Worm (Caenorhabditis elegans) whole organism, L1 larva: ENCODE data around the gene srh-73.

Source experiments
- C04F5.9 ChIP-seq: sonication (generic microtip); optimal IDR thresholded peaks from 2 replicates; lab custom pipeline; 2016; ENCODE audit warnings: missing genetic modification characterization, missing compliant biosample characterization
- C34B4.2 ChIP-seq: sonication (generic microtip); optimal IDR thresholded peaks from 2 replicates; lab custom pipeline; 2017; ENCODE audit warnings: mild to moderate bottlenecking, missing genetic modification characterization, missing compliant biosample characterization
- aha-1 ChIP-seq: fragments of 150-350 bp; optimal IDR thresholded peaks from 2 replicates; lab custom pipeline; 2014; ENCODE audit warnings: missing biosample characterization, missing genetic modification characterization
- aly-2 ChIP-seq: fragments of 150-350 bp; optimal IDR thresholded peaks from 2 replicates; lab custom pipeline; 2014; ENCODE audit warnings: missing biosample characterization, missing genetic modification characterization
- ceh-8 ChIP-seq: fragments of 200-800 bp; sonication (Bioruptor generic); optimal IDR thresholded peaks from 2 replicates; lab custom pipeline; 2018; ENCODE audit warnings: mild to moderate bottlenecking, missing genetic modification characterization, moderate library complexity, missing compliant biosample characterization
- ceh-90 ChIP-seq: sonication (generic microtip); optimal IDR thresholded peaks from 2 replicates; lab custom pipeline; 2016; ENCODE audit warnings: missing genetic modification characterization, missing compliant biosample characterization
- dsc-1 ChIP-seq: sonication (generic microtip); optimal IDR thresholded peaks from 2 replicates; lab custom pipeline; 2016; ENCODE audit warnings: mild to moderate bottlenecking, missing genetic modification characterization, missing compliant biosample characterization
- egl-13 ChIP-seq: sonication (generic microtip); optimal IDR thresholded peaks from 2 replicates; lab custom pipeline; 2016; ENCODE audit warnings: missing genotype, missing genetic modification reagents, missing genetic modification characterization, missing compliant biosample characterization
- egl-27 ChIP-seq, 2 experiments: fragments of 150-350 bp in 1 of 2; sonication (generic microtip); optimal IDR thresholded peaks; 3 replicates each; lab custom pipeline; 2017 to 2018; ENCODE audit warnings: missing biosample characterization in 2 of 2, missing genetic modification characterization in 2 of 2, missing genetic modification reagents in 2 of 2
- elt-2 ChIP-seq: sonication (generic microtip); optimal IDR thresholded peaks from 2 replicates; lab custom pipeline; 2016; ENCODE audit warnings: missing genetic modification characterization, mild to moderate bottlenecking, inconsistent platforms, missing compliant biosample characterization, missing genetic modification reagents
- elt-3 ChIP-seq, 6 experiments: fragments of 150-350 bp in 1 of 6; sonication (generic microtip); optimal IDR thresholded peaks; 2 replicates each; lab custom pipeline; 2017 to 2018; ENCODE audit warnings: missing biosample characterization in 6 of 6, missing genetic modification characterization in 6 of 6, inconsistent platforms in 1 of 6
- ets-5 ChIP-seq: fragments of 200-800 bp; sonication (Bioruptor generic); IDR thresholded peaks from 2 replicates; pipeline ENCODE4 v1.3.6; 2022; ENCODE audit warnings: missing genetic modification characterization, missing compliant biosample characterization
- fkh-10 ChIP-seq: sonication (generic microtip); optimal IDR thresholded peaks from 2 replicates; lab custom pipeline; 2017; ENCODE audit warnings: missing biosample characterization, missing genetic modification reagents, missing genetic modification characterization
- fkh-4 ChIP-seq: sonication (generic microtip); optimal IDR thresholded peaks from 2 replicates; lab custom pipeline; 2016; ENCODE audit warnings: missing compliant biosample characterization, missing genetic modification characterization, borderline replicate concordance
- fkh-8 ChIP-seq: sonication (generic microtip); optimal IDR thresholded peaks from 2 replicates; lab custom pipeline; 2016; ENCODE audit warnings: mild to moderate bottlenecking, missing genetic modification characterization, missing compliant biosample characterization
- fos-1 ChIP-seq: fragments of 150-350 bp; optimal IDR thresholded peaks from 2 replicates; lab custom pipeline; 2014; ENCODE audit warnings: missing biosample characterization, missing genetic modification characterization
- grh-1 ChIP-seq: fragments of 200-800 bp; sonication (Bioruptor generic); IDR thresholded peaks from 2 replicates; pipeline ENCODE4 v1.3.6; 2022; ENCODE audit warnings: missing genetic modification reagents, missing genetic modification characterization, missing compliant biosample characterization
- hpl-2 ChIP-seq: fragments of 150-350 bp; optimal IDR thresholded peaks from 2 replicates; lab custom pipeline; 2014; ENCODE audit warnings: missing biosample characterization, missing genetic modification reagents, missing genetic modification characterization
- jun-1 ChIP-seq: fragments of 150-350 bp; optimal IDR thresholded peaks from 2 replicates; lab custom pipeline; 2014; ENCODE audit warnings: missing biosample characterization, missing genetic modification reagents, missing genetic modification characterization
- lin-13 ChIP-seq: fragments of 150-350 bp; optimal IDR thresholded peaks from 2 replicates; lab custom pipeline; 2014; ENCODE audit warnings: missing biosample characterization, missing genetic modification reagents, missing genetic modification characterization
- lin-39 ChIP-seq: fragments of 150-350 bp; optimal IDR thresholded peaks from 2 replicates; lab custom pipeline; 2014; ENCODE audit warnings: missing biosample characterization, missing genetic modification reagents, missing genetic modification characterization
- lir-3 ChIP-seq: sonication (generic microtip); optimal IDR thresholded peaks from 2 replicates; lab custom pipeline; 2016; ENCODE audit warnings: mild to moderate bottlenecking, missing genetic modification characterization, moderate library complexity, missing compliant biosample characterization; ENCODE audit not compliant: poor library complexity
- lsy-2 ChIP-seq, 2 experiments: fragments of 150-350 bp; optimal IDR thresholded peaks; 2 replicates each; lab custom pipeline; 2014; ENCODE audit warnings: missing biosample characterization in 2 of 2, missing genetic modification characterization in 2 of 2
- mab-9 ChIP-seq: fragments of 200-800 bp; sonication (Bioruptor generic); IDR thresholded peaks from 2 replicates; pipeline ENCODE4 v1.3.6; 2022; ENCODE audit warnings: missing genetic modification reagents, missing genetic modification characterization, missing compliant biosample characterization
- mdl-1 ChIP-seq, 2 experiments: fragments of 150-350 bp; optimal IDR thresholded peaks; 2 replicates each; lab custom pipeline; 2014 to 2017; ENCODE audit warnings: missing biosample characterization in 2 of 2, missing genetic modification characterization in 2 of 2, inconsistent platforms in 1 of 2
- nhr-237 ChIP-seq: fragments of 150-350 bp; optimal IDR thresholded peaks from 2 replicates; lab custom pipeline; 2014; ENCODE audit warnings: missing biosample characterization, missing genetic modification characterization
- nhr-71 ChIP-seq: sonication (generic microtip); optimal IDR thresholded peaks from 2 replicates; lab custom pipeline; 2016; ENCODE audit warnings: mild to moderate bottlenecking, missing genetic modification characterization, moderate library complexity, missing compliant biosample characterization
- nhr-77 ChIP-seq: fragments of 150-350 bp; optimal IDR thresholded peaks from 2 replicates; lab custom pipeline; 2014; ENCODE audit warnings: missing biosample characterization, missing genetic modification characterization
- nhr-84 ChIP-seq: sonication (generic microtip); optimal IDR thresholded peaks from 2 replicates; lab custom pipeline; 2017; ENCODE audit warnings: missing biosample characterization, missing genetic modification characterization
- nhr-85 ChIP-seq: sonication (generic microtip); peaks from one replicate; lab custom pipeline; 2016; ENCODE audit warnings: missing genetic modification characterization, inconsistent platforms, missing compliant biosample characterization
- nhr-90 ChIP-seq: sonication (generic microtip); optimal IDR thresholded peaks from 2 replicates; lab custom pipeline; 2016; ENCODE audit warnings: mild to moderate bottlenecking, missing genetic modification characterization, missing compliant biosample characterization; ENCODE audit not compliant: poor library complexity
- pax-3 ChIP-seq: fragments of 200-800 bp; sonication (Bioruptor generic); optimal IDR thresholded peaks from 2 replicates; lab custom pipeline; 2018; ENCODE audit warnings: mild to moderate bottlenecking, missing genetic modification characterization, moderate library complexity, missing compliant biosample characterization
- pqm-1 ChIP-seq: sonication (generic microtip); optimal IDR thresholded peaks from 3 replicates; lab custom pipeline; 2017; ENCODE audit warnings: missing biosample characterization, missing genetic modification characterization
- rnt-1 ChIP-seq: sonication (generic microtip); optimal IDR thresholded peaks from 2 replicates; lab custom pipeline; 2016; ENCODE audit warnings: mild to moderate bottlenecking, missing genetic modification characterization, moderate library complexity, missing compliant biosample characterization
- snpc-4 ChIP-seq: fragments of 150-350 bp; optimal IDR thresholded peaks from 2 replicates; lab custom pipeline; 2014; ENCODE audit warnings: missing biosample characterization, missing genetic modification characterization
- sup-37 ChIP-seq: fragments of 200-800 bp; sonication (Bioruptor generic); optimal IDR thresholded peaks from 2 replicates; lab custom pipeline; 2018; ENCODE audit warnings: mild to moderate bottlenecking, missing genetic modification characterization, missing compliant biosample characterization
- swsn-7 ChIP-seq: sonication (generic microtip); optimal IDR thresholded peaks from 2 replicates; lab custom pipeline; 2016; ENCODE audit warnings: missing genetic modification characterization, missing compliant biosample characterization
- tbx-2 ChIP-seq: sonication (generic microtip); optimal IDR thresholded peaks from 2 replicates; lab custom pipeline; 2016; ENCODE audit warnings: missing genetic modification characterization, missing compliant biosample characterization
- unc-98 ChIP-seq: fragments of 200-800 bp; sonication (Bioruptor generic); IDR thresholded peaks from 2 replicates; pipeline ENCODE4 v1.3.6; 2022; ENCODE audit warnings: missing genetic modification characterization, missing compliant biosample characterization
- vab-15 ChIP-seq: sonication (generic microtip); optimal IDR thresholded peaks from 2 replicates; lab custom pipeline; 2017; ENCODE audit warnings: missing genotype, mild to moderate bottlenecking, missing genetic modification characterization, missing compliant biosample characterization
- zag-1 ChIP-seq: fragments of 150-350 bp; optimal IDR thresholded peaks from 2 replicates; lab custom pipeline; 2014; ENCODE audit warnings: missing biosample characterization, missing genetic modification characterization
- zip-4 ChIP-seq: fragments of 200-800 bp; sonication (Bioruptor generic); optimal IDR thresholded peaks from 2 replicates; lab custom pipeline; 2018; ENCODE audit warnings: mild to moderate bottlenecking, missing genetic modification characterization, moderate library complexity, missing compliant biosample characterization
- ztf-11 ChIP-seq, 2 experiments: sonication (generic microtip); optimal IDR thresholded peaks; 2 replicates each; lab custom pipeline; 2016 to 2017; ENCODE audit warnings: missing genetic modification characterization in 2 of 2, missing biosample characterization in 1 of 2, missing compliant biosample characterization in 1 of 2
- ztf-4 ChIP-seq: fragments of 150-350 bp; optimal IDR thresholded peaks from 2 replicates; lab custom pipeline; 2014; ENCODE audit warnings: missing biosample characterization, missing genetic modification characterization

srh-73 gene

DNA sequence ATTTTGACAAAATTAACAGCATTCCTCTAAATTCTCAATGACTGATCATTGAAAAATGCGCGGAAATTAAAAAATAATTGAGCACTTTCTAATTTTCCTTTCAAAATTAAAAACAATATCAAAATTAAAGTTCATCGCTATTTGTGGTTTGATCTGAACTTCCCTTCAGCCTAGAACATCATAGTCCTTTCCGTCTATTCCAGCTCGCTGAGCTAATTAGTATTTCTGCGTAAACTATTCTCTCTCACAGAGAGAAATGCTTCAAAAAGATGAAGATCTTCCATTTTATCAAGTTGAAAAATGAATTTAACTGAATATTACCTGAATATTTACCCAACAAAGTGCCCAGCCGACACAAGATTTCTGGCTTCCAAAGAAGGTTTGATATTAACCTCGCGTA, 4.9 kb upstream of the srh-73 start, which contains the start of gene srh-68:
Gene srh-68, plus strand, starts transcription at position 301 of the 400 bp plus-strand sequence.
- TF ChIP-seq mab-9 (no peak), snpc-4 (no peak), lir-3 (no peak), C34B4.2 (tag; lab: Kevin White, UChicago) (no peak), mdl-1 (tag; optimal IDR thresholded peaks at IDR 0.05; lab: Kevin White, UChicago) (no peak), unc-98 (GFP tag; lab: Robert Waterston, UW) (no peak), tbx-2 (no peak), C04F5.9 (no peak), egl-13 (tag; lab: Kevin White, UChicago) (no peak), hpl-2 (GFP tag; lab: Kevin White, UChicago) (no peak), ceh-90 (tag; lab: Kevin White, UChicago) (no peak), ztf-11 (tag; optimal IDR thresholded peaks at IDR 0.05; lab: Kevin White, UChicago) (no peak), elt-2 (tag; lab: Kevin White, UChicago) (no peak), nhr-84 (tag; lab: Kevin White, UChicago) (no peak), rnt-1 (no peak), nhr-85 (no peak), lsy-2 (tag; optimal IDR thresholded peaks at IDR 0.05; lab: Kevin White, UChicago) (no peak), ztf-4 (tag; lab: Kevin White, UChicago) (no peak)

DNA sequence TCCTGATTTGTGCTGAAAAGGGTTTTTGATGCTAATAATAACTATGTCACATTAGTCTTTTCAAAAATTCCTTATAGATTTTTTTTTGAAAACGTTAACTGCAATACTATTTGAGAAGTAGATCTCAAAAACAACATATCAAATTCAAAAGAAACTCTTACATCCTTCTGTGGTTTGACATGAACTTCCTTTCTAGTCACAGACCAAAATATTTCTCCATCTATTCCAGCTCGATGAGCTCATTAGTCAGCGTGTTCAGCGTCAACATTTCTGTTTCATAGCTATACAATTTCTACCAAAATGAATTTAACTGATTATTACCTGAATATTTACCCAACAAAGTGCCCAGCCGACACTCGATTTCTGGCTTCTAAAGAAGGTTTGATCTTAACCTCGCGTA, 3.3 kb upstream of the srh-73 start, which contains the start of gene srh-67:
Gene srh-67, plus strand, starts transcription at position 301 of the 400 bp plus-strand sequence.
- no peak for TF ChIP-seq elt-3 (tag; optimal IDR thresholded peaks at IDR 0.05; lab: Kevin White, UChicago)
- TF ChIP-seq nhr-71: no peak
- no peak for TF ChIP-seq nhr-90 (tag; lab: Kevin White, UChicago)

DNA sequence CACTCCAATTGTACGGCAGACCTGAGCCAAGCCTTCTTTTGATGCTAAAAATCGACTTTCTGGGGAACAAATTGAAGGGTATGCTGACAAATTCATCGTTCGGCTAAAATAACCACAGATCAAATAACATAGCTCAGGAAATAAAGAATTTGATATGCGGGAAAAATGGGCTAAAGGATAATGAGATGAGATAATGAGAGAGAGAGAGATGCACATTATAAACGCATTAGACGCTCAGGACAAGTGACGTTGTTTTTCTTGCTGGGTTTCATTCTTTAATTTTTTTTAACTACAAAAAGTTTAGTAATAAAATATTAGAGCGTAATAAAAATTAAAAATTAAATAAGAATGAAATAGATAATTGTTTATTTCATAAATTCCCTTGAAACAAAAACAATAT, 2.7 kb downstream of the srh-73 start, which contains the start of gene srh-69:
Gene srh-69, minus strand, starts transcription at position 101 of the 400 bp plus-strand sequence.
- TF ChIP-seq lin-39 (tag; lab: Kevin White, UChicago): no peak
- no peak for TF ChIP-seq rnt-1
- no peak for TF ChIP-seq aha-1 (tag; lab: Kevin White, UChicago)
- TF ChIP-seq swsn-7 (tag; lab: Kevin White, UChicago): no peak
- no peak for TF ChIP-seq fkh-10
- TF ChIP-seq pqm-1 (tag; lab: Kevin White, UChicago): no peak
- TF ChIP-seq zip-4 (GFP tag; lab: Kevin White, UChicago): no peak
- TF ChIP-seq ztf-11 (tag; optimal IDR thresholded peaks at IDR 0.05; lab: Kevin White, UChicago): no peak
- TF ChIP-seq pax-3 (tag; lab: Kevin White, UChicago): no peak
- TF ChIP-seq nhr-77 (tag; lab: Kevin White, UChicago): no peak
- no peak for TF ChIP-seq fos-1
- no peak for TF ChIP-seq sup-37
- TF ChIP-seq nhr-237 (tag; lab: Kevin White, UChicago): no peak
- TF ChIP-seq ceh-8 (GFP tag; lab: Kevin White, UChicago): no peak

DNA sequence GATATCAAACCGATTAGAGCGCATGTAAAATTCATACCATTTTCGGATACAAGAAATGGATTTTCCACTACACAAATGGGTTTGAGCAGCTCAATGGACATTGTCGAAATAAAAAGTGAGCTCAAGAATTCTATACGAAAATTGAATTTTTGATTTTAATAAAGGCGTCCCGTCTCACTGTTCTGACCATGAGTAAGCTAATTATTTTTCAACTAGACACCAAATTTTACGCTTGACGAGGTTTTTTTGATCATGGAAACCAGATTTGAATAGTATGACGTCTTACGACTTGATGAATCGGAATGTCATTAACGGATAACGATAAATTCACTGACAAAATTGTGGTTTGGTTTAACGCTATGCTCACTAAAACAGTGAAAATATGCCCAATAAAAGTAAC, 4.3 kb downstream of the srh-73 start, which contains the start of gene srh-61:
Gene srh-61, minus strand, starts transcription at position 101 of the 400 bp plus-strand sequence.
- TF ChIP-seq aly-2 (tag; lab: Kevin White, UChicago) (no peak), unc-98 (GFP tag; lab: Robert Waterston, UW) (no peak), grh-1 (GFP tag; lab: Robert Waterston, UW) (no peak), C34B4.2 (tag; lab: Kevin White, UChicago) (no peak), fkh-4 (no peak), lin-13 (no peak), egl-27 (tag; optimal IDR thresholded peaks at IDR 0.05; lab: Kevin White, UChicago) (no peak), zip-4 (GFP tag; lab: Kevin White, UChicago) (no peak), dsc-1 (no peak), ets-5 (no peak), zag-1 (tag; lab: Kevin White, UChicago) (no peak), lsy-2 (tag; optimal IDR thresholded peaks at IDR 0.05; lab: Kevin White, UChicago) (no peak), nhr-77 (tag; lab: Kevin White, UChicago) (no peak), vab-15 (no peak), pax-3 (tag; lab: Kevin White, UChicago) (no peak), fkh-8 (tag; lab: Kevin White, UChicago) (no peak), jun-1 (tag; lab: Kevin White, UChicago) (no peak)
- TF ChIP-seq, all 84 proteins: peak for 0
